Worm (Caenorhabditis elegans) whole organism, L2 larva: ENCODE data around the gene C06E2.2.

Experiments used
- C34F6.9 ChIP-seq: fragments of 150-350 bp; optimal IDR thresholded peaks from 2 replicates; lab custom pipeline; 2014; ENCODE audit warnings: missing biosample characterization, missing genetic modification characterization
- F13H6.1 ChIP-seq: sonication (generic microtip); optimal IDR thresholded peaks from 2 replicates; lab custom pipeline; 2016; ENCODE audit warnings: missing genetic modification characterization, missing compliant biosample characterization
- R02D3.7 ChIP-seq: fragments of 150-350 bp; optimal IDR thresholded peaks from 2 replicates; lab custom pipeline; 2014; ENCODE audit warnings: missing biosample characterization, missing genetic modification characterization
- Y55F3AM.14 ChIP-seq: fragments of 200-800 bp; sonication (Bioruptor generic); optimal IDR thresholded peaks from 2 replicates; lab custom pipeline; 2018; ENCODE audit warnings: mild to moderate bottlenecking, missing genetic modification characterization, missing compliant biosample characterization
- ZK546.5 ChIP-seq: sonication (generic microtip); optimal IDR thresholded peaks from 2 replicates; lab custom pipeline; 2017; ENCODE audit warnings: missing biosample characterization, missing genetic modification characterization
- aly-2 ChIP-seq: fragments of 150-350 bp; optimal IDR thresholded peaks from 2 replicates; lab custom pipeline; 2014; ENCODE audit warnings: missing biosample characterization, missing genetic modification characterization
- crh-2 ChIP-seq: sonication (generic microtip); optimal IDR thresholded peaks from 2 replicates; lab custom pipeline; 2017; ENCODE audit warnings: missing biosample characterization, missing genetic modification characterization
- dmd-4 ChIP-seq: sonication (generic microtip); optimal IDR thresholded peaks from 2 replicates; lab custom pipeline; 2017; ENCODE audit warnings: missing biosample characterization, missing genetic modification characterization
- elt-1 ChIP-seq: fragments of 150-350 bp; optimal IDR thresholded peaks from 2 replicates; lab custom pipeline; 2014; ENCODE audit warnings: missing biosample characterization, missing genetic modification characterization
- elt-3 ChIP-seq: sonication (generic microtip); optimal IDR thresholded peaks from 2 replicates; lab custom pipeline; 2017; ENCODE audit warnings: missing biosample characterization, missing genetic modification characterization
- fos-1 ChIP-seq: fragments of 150-350 bp; optimal IDR thresholded peaks from 2 replicates; lab custom pipeline; 2014; ENCODE audit warnings: missing biosample characterization, missing genetic modification characterization
- gmeb-1 ChIP-seq: fragments of 150-350 bp; optimal IDR thresholded peaks from 2 replicates; lab custom pipeline; 2014; ENCODE audit warnings: missing biosample characterization, missing genetic modification characterization
- lin-11 ChIP-seq: fragments of 150-350 bp; sonication (generic microtip); optimal IDR thresholded peaks from 2 replicates; lab custom pipeline; 2014; ENCODE audit warnings: missing biosample characterization, missing genetic modification characterization, inconsistent platforms, mixed read lengths
- lin-13 ChIP-seq: fragments of 150-350 bp; optimal IDR thresholded peaks from 2 replicates; lab custom pipeline; 2014; ENCODE audit warnings: missing biosample characterization, missing genetic modification reagents, missing genetic modification characterization
- lin-39 ChIP-seq: fragments of 150-350 bp; optimal IDR thresholded peaks from 2 replicates; lab custom pipeline; 2014; ENCODE audit warnings: missing biosample characterization, missing genetic modification reagents, missing genetic modification characterization
- lsy-2 ChIP-seq, 2 experiments: fragments of 150-350 bp in 1 of 2; sonication (generic microtip) in 1 of 2; optimal IDR thresholded peaks; 2 replicates each; lab custom pipeline; 2014 to 2017; ENCODE audit warnings: missing biosample characterization in 2 of 2, missing genetic modification characterization in 2 of 2
- mbf-1 ChIP-seq: sonication (generic microtip); optimal IDR thresholded peaks from 2 replicates; lab custom pipeline; 2017; ENCODE audit warnings: missing biosample characterization, missing genetic modification characterization
- nhr-10 ChIP-seq: sonication (generic microtip); optimal IDR thresholded peaks from 2 replicates; lab custom pipeline; 2017; ENCODE audit warnings: missing biosample characterization, missing genetic modification characterization
- nhr-12 ChIP-seq: fragments of 150-350 bp; optimal IDR thresholded peaks from 2 replicates; lab custom pipeline; 2014; ENCODE audit warnings: missing biosample characterization, missing genetic modification characterization
- nhr-129 ChIP-seq: fragments of 150-350 bp; optimal IDR thresholded peaks from 2 replicates; lab custom pipeline; 2014; ENCODE audit warnings: missing biosample characterization, missing genetic modification characterization
- nhr-21 ChIP-seq: fragments of 150-350 bp; optimal IDR thresholded peaks from 2 replicates; lab custom pipeline; 2014; ENCODE audit warnings: missing biosample characterization, missing genetic modification characterization
- nhr-23 ChIP-seq: fragments of 150-350 bp; optimal IDR thresholded peaks from 2 replicates; lab custom pipeline; 2014; ENCODE audit warnings: missing biosample characterization, missing genetic modification reagents, missing genetic modification characterization
- nhr-237 ChIP-seq: fragments of 150-350 bp; optimal IDR thresholded peaks from 2 replicates; lab custom pipeline; 2014; ENCODE audit warnings: missing biosample characterization, missing genetic modification characterization
- nhr-25 ChIP-seq: fragments of 150-350 bp; sonication (generic microtip); optimal IDR thresholded peaks from 3 replicates; lab custom pipeline; 2014; ENCODE audit warnings: missing biosample characterization, missing genetic modification characterization
- nhr-6 ChIP-seq: fragments of 150-350 bp; optimal IDR thresholded peaks from 2 replicates; lab custom pipeline; 2014; ENCODE audit warnings: missing biosample characterization, missing genetic modification characterization
- nhr-77 ChIP-seq: fragments of 150-350 bp; optimal IDR thresholded peaks from 2 replicates; lab custom pipeline; 2014; ENCODE audit warnings: missing biosample characterization, missing genetic modification characterization
- peb-1 ChIP-seq: fragments of 150-350 bp; optimal IDR thresholded peaks from 2 replicates; lab custom pipeline; 2014; ENCODE audit warnings: missing biosample characterization, missing genetic modification characterization
- skn-1 ChIP-seq: sonication (generic microtip); optimal IDR thresholded peaks from 2 replicates; lab custom pipeline; 2017; ENCODE audit warnings: missing biosample characterization, missing genetic modification characterization
- sma-3 ChIP-seq: sonication (generic microtip); optimal IDR thresholded peaks from 2 replicates; lab custom pipeline; 2016; ENCODE audit warnings: missing genetic modification reagents, missing genetic modification characterization, missing compliant biosample characterization
- unc-39 ChIP-seq: fragments of 150-350 bp; optimal IDR thresholded peaks from 2 replicates; lab custom pipeline; 2014; ENCODE audit warnings: missing biosample characterization, missing genetic modification characterization
- unc-55 ChIP-seq: fragments of 150-350 bp; sonication (generic microtip); optimal IDR thresholded peaks from 3 replicates; lab custom pipeline; 2014; ENCODE audit warnings: missing biosample characterization, missing genetic modification reagents, missing genetic modification characterization
- unc-62 ChIP-seq: fragments of 150-350 bp; optimal IDR thresholded peaks from 2 replicates; lab custom pipeline; 2014; ENCODE audit warnings: missing biosample characterization, missing genetic modification reagents, missing genetic modification characterization
- zag-1 ChIP-seq: fragments of 150-350 bp; optimal IDR thresholded peaks from 2 replicates; lab custom pipeline; 2014; ENCODE audit warnings: missing biosample characterization, missing genetic modification characterization
- ztf-11 ChIP-seq: sonication (generic microtip); optimal IDR thresholded peaks from 2 replicates; lab custom pipeline; 2017; ENCODE audit warnings: missing biosample characterization, missing genetic modification characterization
- ztf-4 ChIP-seq: fragments of 150-350 bp; optimal IDR thresholded peaks from 2 replicates; lab custom pipeline; 2014; ENCODE audit warnings: missing biosample characterization, missing genetic modification characterization

Gene C06E2.2

ce11 chrX:8835887-8836348 lies 43.5 kb upstream of the C06E2.2 start, which contains the start of gene C28G1.2 (continued):
- TF ChIP-seq ztf-11 (tag; lab: Kevin White, UChicago) (peak; percentile 29), nhr-21 (tag; lab: Kevin White, UChicago) (peak; percentile 92), nhr-10 (tag; lab: Kevin White, UChicago) (peak; percentile 45), ztf-4 (peak; percentile 79), zag-1 (tag; lab: Kevin White, UChicago) (peak; percentile 59), fos-1 (tag; lab: Kevin White, UChicago) (peak; percentile 65)

- TF ChIP-seq unc-55 (GFP tag; lab: Kevin White, UChicago) (no peak), peb-1 (tag; lab: Kevin White, UChicago) (no peak), nhr-10 (tag; lab: Kevin White, UChicago) (no peak), C34F6.9 (no peak), skn-1 (tag; lab: Kevin White, UChicago) (no peak), nhr-25 (tag; lab: Kevin White, UChicago) (no peak), ZK546.5 (tag; lab: Kevin White, UChicago) (no peak), lsy-2 (tag; optimal IDR thresholded peaks at IDR 0.05; lab: Kevin White, UChicago) (no peak), aly-2 (tag; lab: Kevin White, UChicago) (no peak), nhr-6 (no peak), nhr-12 (tag; lab: Kevin White, UChicago) (no peak), ztf-11 (tag; lab: Kevin White, UChicago) (no peak), mbf-1 (no peak), lin-13 (GFP tag; lab: Kevin White, UChicago) (no peak), crh-2 (tag; lab: Kevin White, UChicago) (no peak), elt-3 (no peak), F13H6.1 (no peak), nhr-129 (tag; lab: Kevin White, UChicago) (no peak), Y55F3AM.14 (GFP tag; lab: Kevin White, UChicago) (no peak), dmd-4 (tag; lab: Kevin White, UChicago) (no peak)
Measured at ce11 chrX:8838176-8838575, 41.3 kb upstream of the C06E2.2 start.

ce11 chrX:8843988-8844387 lies 35.5 kb upstream of the C06E2.2 start, which contains the start of gene ubc-23:
Gene ubc-23 (plus strand): TSS chrX:8844288.
- TF ChIP-seq aly-2 (tag; lab: Kevin White, UChicago) (no peak), elt-1 (tag; lab: Kevin White, UChicago) (no peak), crh-2 (tag; lab: Kevin White, UChicago) (no peak), nhr-21 (tag; lab: Kevin White, UChicago) (no peak), C34F6.9 (no peak), unc-62 (no peak)

DNA sequence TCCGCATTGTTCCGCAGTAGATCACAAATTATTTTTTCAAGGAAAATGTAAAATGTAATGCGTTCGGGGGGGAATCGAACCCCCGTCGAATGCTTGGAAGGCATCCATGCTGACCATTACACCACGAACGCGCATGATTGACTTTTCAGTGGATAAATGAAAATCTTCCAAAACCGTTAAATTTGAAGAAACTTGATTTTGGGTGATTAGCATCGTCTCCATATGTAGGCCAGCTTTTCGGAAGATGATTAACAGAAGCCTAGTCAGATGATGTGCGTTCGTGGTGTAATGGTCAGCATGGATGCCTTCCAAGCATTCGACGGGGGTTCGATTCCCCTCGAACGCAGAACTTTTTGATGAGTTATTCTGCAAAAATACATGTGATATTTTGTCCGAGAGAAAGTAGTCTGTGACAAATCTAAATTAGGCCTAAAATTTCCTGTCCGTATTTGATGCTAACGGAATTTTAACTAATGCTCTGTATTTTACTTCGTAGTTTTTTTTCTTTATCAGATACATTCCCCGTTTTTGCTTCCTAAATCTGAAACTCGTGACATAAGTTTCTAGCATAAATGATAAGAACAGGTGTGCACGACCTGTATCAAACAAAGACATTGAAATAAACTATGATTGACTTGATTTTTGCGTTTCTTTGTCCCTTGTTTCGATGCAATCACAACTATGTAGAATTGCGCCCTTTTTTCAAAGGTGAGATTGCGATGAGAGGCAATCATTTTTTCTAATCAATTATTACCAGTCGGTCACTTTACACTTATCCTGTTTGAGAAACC lies 32.8 kb upstream of the C06E2.2 start, which contains the start of gene C28G1.10:
C28G1.10 (plus strand) TSS at position 676 of the 791 bp plus-strand sequence.
- no peak for TF ChIP-seq C34F6.9
- TF ChIP-seq lin-39, result no peak
- no peak for TF ChIP-seq skn-1 (tag; lab: Kevin White, UChicago)
- TF ChIP-seq unc-39, result no peak
- TF ChIP-seq dmd-4 (tag; lab: Kevin White, UChicago), result no peak
- TF ChIP-seq lin-13 (GFP tag; lab: Kevin White, UChicago), result no peak
- TF ChIP-seq nhr-23 (tag; lab: Kevin White, UChicago), result no peak
- no peak for TF ChIP-seq elt-1 (tag; lab: Kevin White, UChicago)
- TF ChIP-seq nhr-237, result no peak
- no peak for TF ChIP-seq F13H6.1
- no peak for TF ChIP-seq sma-3 (GFP tag; lab: Kevin White, UChicago)
- no peak for TF ChIP-seq lin-11 (tag; lab: Kevin White, UChicago)
- TF ChIP-seq fos-1 (tag; lab: Kevin White, UChicago), result peak; percentile 42
- TF ChIP-seq mbf-1, result no peak
- TF ChIP-seq nhr-77 (tag; lab: Kevin White, UChicago), result no peak
- no peak for TF ChIP-seq unc-62
- no peak for TF ChIP-seq ztf-4
- no peak for TF ChIP-seq zag-1 (tag; lab: Kevin White, UChicago)
- TF ChIP-seq nhr-21 (tag; lab: Kevin White, UChicago), result peak; percentile 37
- no peak for TF ChIP-seq Y55F3AM.14 (GFP tag; lab: Kevin White, UChicago)
- no peak for TF ChIP-seq R02D3.7
- TF ChIP-seq aly-2 (tag; lab: Kevin White, UChicago), result no peak
- TF ChIP-seq ztf-11 (tag; lab: Kevin White, UChicago), result no peak
- TF ChIP-seq elt-3, result no peak
- TF ChIP-seq crh-2 (tag; lab: Kevin White, UChicago), result peak; percentile 23
- TF ChIP-seq unc-55 (GFP tag; lab: Kevin White, UChicago), result no peak
- peak; percentile 21 for TF ChIP-seq gmeb-1 (tag; lab: Kevin White, UChicago)
- TF ChIP-seq, all 48 proteins: peak for 4
